Worm (Caenorhabditis elegans) whole organism, L3 larva: ENCODE results near the gene shk-1.

ENCODE experiments used
- aly-2 ChIP-seq: fragments of 150-350 bp; optimal IDR thresholded peaks from 2 replicates; lab custom pipeline; 2014; ENCODE audit warnings: missing biosample characterization, missing genetic modification characterization
- egl-27 ChIP-seq: sonication (generic microtip); optimal IDR thresholded peaks from 4 replicates; lab custom pipeline; 2017; ENCODE audit warnings: missing biosample characterization, missing genetic modification reagents, missing genetic modification characterization
- elt-3 ChIP-seq, 3 experiments: fragments of 150-350 bp in 1 of 3; sonication (generic microtip) in 2 of 3; optimal IDR thresholded peaks; 2 replicates in 2 of 3; 4 replicates in 1 of 3; lab custom pipeline; 2014 to 2017; ENCODE audit warnings: missing biosample characterization in 3 of 3, missing genetic modification characterization in 3 of 3
- fos-1 ChIP-seq: fragments of 150-350 bp; optimal IDR thresholded peaks from 2 replicates; lab custom pipeline; 2014; ENCODE audit warnings: missing biosample characterization, missing genetic modification characterization
- jun-1 ChIP-seq: fragments of 150-350 bp; optimal IDR thresholded peaks from 2 replicates; lab custom pipeline; 2014; ENCODE audit warnings: missing biosample characterization, missing genetic modification reagents, missing genetic modification characterization
- nhr-11 ChIP-seq: fragments of 150-350 bp; optimal IDR thresholded peaks from 2 replicates; lab custom pipeline; 2014; ENCODE audit warnings: missing biosample characterization, missing genetic modification characterization
- nhr-237 ChIP-seq: fragments of 150-350 bp; optimal IDR thresholded peaks from 2 replicates; lab custom pipeline; 2014; ENCODE audit warnings: missing biosample characterization, missing genetic modification characterization
- nhr-28 ChIP-seq: fragments of 150-350 bp; optimal IDR thresholded peaks from 2 replicates; lab custom pipeline; 2014; ENCODE audit warnings: missing biosample characterization, missing genetic modification characterization
- pqm-1 ChIP-seq: fragments of 150-350 bp; optimal IDR thresholded peaks from 2 replicates; lab custom pipeline; 2017; ENCODE audit warnings: missing biosample characterization, missing genetic modification characterization, inconsistent platforms
- snpc-4 ChIP-seq: fragments of 150-350 bp; optimal IDR thresholded peaks from 2 replicates; lab custom pipeline; 2014; ENCODE audit warnings: missing biosample characterization, missing genetic modification characterization
- unc-39 ChIP-seq: sonication (generic microtip); optimal IDR thresholded peaks from 4 replicates; lab custom pipeline; 2017; ENCODE audit warnings: missing biosample characterization, missing genetic modification characterization

- TF ChIP-seq aly-2 (tag; lab: Kevin White, UChicago) (no peak), snpc-4 (tag; lab: Kevin White, UChicago) (no peak), nhr-11 (no peak), pqm-1 (tag; lab: Kevin White, UChicago) (no peak), egl-27 (tag; lab: Kevin White, UChicago) (no peak), unc-39 (tag; lab: Kevin White, UChicago) (no peak), jun-1 (tag; lab: Kevin White, UChicago) (no peak), nhr-237 (tag; lab: Kevin White, UChicago) (no peak), fos-1 (tag; lab: Kevin White, UChicago) (no peak), nhr-28 (no peak), elt-3 (tag; optimal IDR thresholded peaks at IDR 0.05; lab: Kevin White, UChicago) (no peak)
These were observed 4.3 kb upstream of the shk-1 start, which contains the start of gene ZK1321.1 for ce11 chrII:9753730-9754129.
